Worm (Caenorhabditis elegans): ENCODE results near the gene F48G7.7.

The F48G7.7 gene

DNA sequence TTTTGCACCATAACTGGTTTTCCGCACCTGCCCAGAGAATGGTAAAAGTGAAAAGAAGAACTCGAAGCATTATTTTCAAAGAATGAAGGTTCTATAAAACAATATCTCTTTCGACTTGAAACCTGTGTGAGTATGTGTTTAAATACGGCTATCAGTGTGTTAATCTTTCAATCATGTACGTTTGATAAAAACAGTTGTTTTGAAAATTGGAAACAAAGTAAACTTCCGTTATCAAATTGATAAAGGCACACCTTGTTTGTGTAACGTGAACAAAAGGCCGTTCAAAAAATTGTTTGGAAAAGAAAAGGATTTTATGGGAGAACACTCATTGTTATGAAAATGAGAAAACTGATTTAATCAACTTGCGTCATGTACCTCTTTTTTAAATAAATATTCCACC, at the start of gene F48G7.7:
F48G7.7 (minus strand) TSS at position 101 of the 400 bp plus-strand sequence.
- TF ChIP-seq W03F9.2 (tag; optimal IDR thresholded peaks at IDR 0.05) (no peak), him-1 (tag; optimal IDR thresholded peaks at IDR 0.05) (no peak), dao-5 (tag; optimal IDR thresholded peaks at IDR 0.05) (no peak)

DNA sequence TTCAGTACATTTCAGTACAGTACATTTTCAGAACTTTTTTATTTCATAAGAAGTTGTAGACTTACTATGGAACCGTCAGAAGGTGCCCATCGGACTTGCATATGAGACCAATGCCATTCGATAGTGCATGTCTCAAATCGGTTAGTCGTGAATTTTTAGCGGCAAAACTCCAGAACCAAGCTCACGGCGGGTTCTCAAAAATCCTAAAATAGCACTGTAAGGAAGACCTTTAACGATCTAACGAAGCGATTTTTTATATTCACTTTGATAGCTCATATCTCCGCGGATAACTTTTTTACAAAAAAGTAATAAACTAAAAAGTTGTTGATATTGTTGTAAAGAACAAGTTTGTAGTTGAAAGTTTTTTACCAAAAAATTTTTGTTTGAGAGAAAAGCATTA, 48.0 kb upstream of the F48G7.7 start, which contains the start of gene sru-25:
sru-25 (minus strand) TSS at position 101 of the 400 bp plus-strand sequence.
- TF ChIP-seq him-1 (tag; optimal IDR thresholded peaks at IDR 0.05): no peak
- no peak for TF ChIP-seq dao-5 (tag; optimal IDR thresholded peaks at IDR 0.05)
- TF ChIP-seq W03F9.2 (tag; optimal IDR thresholded peaks at IDR 0.05): no peak

DNA sequence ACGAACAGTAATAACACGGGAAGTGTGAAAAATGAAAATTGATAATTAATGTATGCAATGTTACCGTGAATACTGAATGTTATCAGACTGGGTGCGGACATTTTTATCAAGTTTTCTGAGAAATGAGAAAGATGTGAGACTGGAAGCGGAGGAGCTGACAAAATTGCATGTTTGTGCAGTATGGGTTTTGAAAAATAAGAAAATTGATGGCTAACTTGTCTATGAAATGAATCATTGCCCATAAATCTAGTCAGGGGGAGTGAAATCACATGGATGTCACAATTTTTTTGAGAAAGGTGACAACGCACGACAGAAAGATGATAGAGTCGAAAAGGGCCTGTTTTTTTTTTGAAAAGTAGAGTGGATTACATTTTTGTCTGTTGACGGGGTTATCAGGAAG, 45.1 kb upstream of the F48G7.7 start, which contains the start of gene sru-24:
sru-24 (minus strand) TSS at position 101 of the 400 bp plus-strand sequence.
- TF ChIP-seq W03F9.2 (tag; optimal IDR thresholded peaks at IDR 0.05) (no peak), him-1 (tag; optimal IDR thresholded peaks at IDR 0.05) (no peak), dao-5 (tag; optimal IDR thresholded peaks at IDR 0.05) (no peak)

DNA sequence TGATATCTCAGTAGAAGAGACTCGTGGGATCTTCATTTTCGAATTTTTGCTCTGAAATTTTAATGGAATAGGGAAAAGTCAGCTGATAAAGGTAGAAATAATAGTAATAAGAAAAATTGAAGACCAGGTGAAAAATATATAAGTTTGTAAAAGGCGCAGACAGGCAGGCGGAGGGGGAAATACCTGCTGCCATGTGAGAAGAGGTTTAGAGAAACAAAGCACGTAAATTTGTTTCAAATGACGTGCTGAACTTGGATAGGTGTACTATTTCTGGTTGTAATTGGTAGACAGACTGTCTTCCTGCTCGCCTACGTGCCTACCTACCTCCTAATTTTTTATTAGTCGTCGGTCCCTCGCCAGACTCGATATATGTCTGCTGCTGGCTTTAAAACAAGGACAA, 41.2 kb upstream of the F48G7.7 start, which contains the start of gene nhr-180:
nhr-180 (minus strand) TSS at position 52 of the 400 bp plus-strand sequence.
- TF ChIP-seq him-1 (tag; optimal IDR thresholded peaks at IDR 0.05) (no peak), W03F9.2 (tag; optimal IDR thresholded peaks at IDR 0.05) (no peak), dao-5 (tag; optimal IDR thresholded peaks at IDR 0.05) (no peak)

DNA sequence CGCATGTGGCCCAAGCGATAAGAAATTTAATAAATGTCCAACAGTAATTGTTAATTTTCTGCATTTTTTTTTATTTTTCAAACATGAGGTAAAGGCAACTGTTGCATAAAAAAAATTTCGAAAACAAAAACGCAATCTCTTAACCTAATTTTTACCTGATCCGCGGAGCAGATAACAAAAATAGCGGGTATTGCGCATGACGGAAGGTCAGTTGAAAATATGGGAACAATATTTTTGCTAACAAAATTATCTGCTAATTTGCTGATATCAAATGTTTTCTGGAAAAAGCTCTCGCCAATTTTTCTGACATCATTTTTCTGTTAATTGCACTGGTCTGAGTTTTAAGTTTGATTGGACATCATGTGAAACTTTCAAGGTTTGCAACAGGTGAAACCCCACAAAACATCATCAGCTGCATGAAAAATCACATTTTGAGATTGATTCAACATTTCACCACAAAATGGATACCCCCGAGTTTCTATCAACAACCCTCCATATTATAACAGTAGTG, 38.2 kb upstream of the F48G7.7 start, which contains the start of the genes F31F4.11 and srh-266:
F31F4.11 (minus strand) TSS at position 101 of the 511 bp plus-strand sequence.
srh-266 (plus strand) TSS at position 461 of the 511 bp plus-strand sequence.
- no peak for TF ChIP-seq him-1 (tag; optimal IDR thresholded peaks at IDR 0.05)
- no peak for TF ChIP-seq dao-5 (tag; optimal IDR thresholded peaks at IDR 0.05)
- no peak for TF ChIP-seq W03F9.2 (tag; optimal IDR thresholded peaks at IDR 0.05)

DNA sequence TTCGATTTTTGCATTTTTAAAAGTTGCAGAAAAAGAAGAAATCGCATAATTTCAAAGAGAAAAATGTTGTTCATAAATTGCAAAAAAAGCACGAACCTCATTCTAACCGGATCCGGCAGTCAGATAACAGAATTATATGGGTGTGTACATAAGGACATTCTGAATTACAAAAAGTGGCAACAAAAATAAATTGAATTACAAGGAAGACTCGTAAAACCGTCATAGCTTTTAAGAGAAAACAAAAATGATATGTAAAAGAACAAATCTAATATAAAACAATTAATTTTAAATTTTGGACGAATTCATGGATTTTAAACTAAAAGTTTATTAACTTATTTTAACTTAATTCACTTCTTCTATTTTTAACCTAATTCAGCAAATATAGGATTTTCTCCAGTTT, 34.0 kb upstream of the F48G7.7 start, which contains the start of gene F31F4.17:
F31F4.17 (minus strand) TSS at position 101 of the 400 bp plus-strand sequence.
- TF ChIP-seq him-1 (tag; optimal IDR thresholded peaks at IDR 0.05) (no peak), dao-5 (tag; optimal IDR thresholded peaks at IDR 0.05) (no peak), W03F9.2 (tag; optimal IDR thresholded peaks at IDR 0.05) (no peak)

DNA sequence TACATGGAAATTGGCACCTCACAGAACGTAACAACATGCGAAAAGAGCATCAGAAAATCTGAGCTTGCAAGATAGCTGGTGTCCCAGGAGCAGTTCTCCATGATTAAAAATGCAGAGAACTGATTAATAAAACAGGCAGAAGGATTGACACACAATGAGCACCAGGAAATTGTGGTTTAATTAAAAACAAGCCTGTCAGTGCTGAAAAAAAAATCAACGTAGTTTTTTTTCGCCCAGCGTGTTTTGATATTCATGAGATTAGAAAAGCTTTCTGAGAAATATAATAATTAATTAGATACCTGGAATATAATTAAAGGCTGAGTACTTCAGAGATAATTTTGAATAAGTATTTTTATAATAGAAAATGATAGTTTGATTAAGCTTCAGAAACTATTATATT, 31.5 kb upstream of the F48G7.7 start, which contains the start of gene srh-246:
srh-246 (minus strand) TSS at position 101 of the 400 bp plus-strand sequence.
- no peak for TF ChIP-seq W03F9.2 (tag; optimal IDR thresholded peaks at IDR 0.05)
- TF ChIP-seq him-1 (tag; optimal IDR thresholded peaks at IDR 0.05): no peak
- no peak for TF ChIP-seq dao-5 (tag; optimal IDR thresholded peaks at IDR 0.05)

DNA sequence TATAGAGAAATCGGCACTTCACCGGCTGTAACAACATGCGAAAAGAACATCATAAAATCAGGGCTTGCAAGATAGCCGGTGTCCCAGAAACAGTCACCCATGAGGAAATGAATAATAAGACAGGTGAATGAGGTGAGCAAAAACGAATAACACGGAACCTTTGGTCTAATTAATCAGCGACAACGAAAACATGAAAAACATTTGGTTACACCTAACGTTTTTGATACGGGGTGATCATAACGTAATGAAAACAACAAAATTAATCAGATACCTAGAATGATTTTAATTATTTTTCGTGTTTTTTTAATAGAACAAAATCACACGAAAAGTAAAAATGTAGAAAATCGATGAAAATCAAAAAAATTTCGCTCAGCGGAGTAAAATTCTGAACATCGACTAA, 29.6 kb upstream of the F48G7.7 start, which contains the start of gene srh-245:
srh-245 (minus strand) TSS at position 101 of the 400 bp plus-strand sequence.
- TF ChIP-seq dao-5 (tag; optimal IDR thresholded peaks at IDR 0.05) (no peak), W03F9.2 (tag; optimal IDR thresholded peaks at IDR 0.05) (no peak), him-1 (tag; optimal IDR thresholded peaks at IDR 0.05) (no peak)

DNA sequence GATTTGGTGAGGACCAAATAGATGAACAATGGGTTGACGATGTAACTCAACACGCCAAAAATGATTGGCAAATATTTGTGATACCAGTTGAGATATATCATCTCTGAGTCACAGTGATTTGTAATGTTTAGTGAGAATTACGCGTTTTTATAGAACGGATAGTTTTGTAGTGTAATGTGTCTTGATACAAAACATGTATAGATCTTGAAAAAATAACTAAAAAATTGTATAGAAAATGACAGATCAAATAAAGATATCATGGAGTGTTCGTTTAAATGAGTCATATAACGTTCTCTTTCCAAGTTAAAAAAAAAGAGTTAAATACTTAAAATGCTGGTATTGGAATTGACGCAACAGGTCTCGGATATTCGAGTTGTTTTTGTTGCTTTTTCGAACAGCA, 28.2 kb upstream of the F48G7.7 start, which contains the start of gene srj-6:
srj-6 (minus strand) TSS at position 101 of the 400 bp plus-strand sequence.
- TF ChIP-seq dao-5 (tag; optimal IDR thresholded peaks at IDR 0.05) (no peak), him-1 (tag; optimal IDR thresholded peaks at IDR 0.05) (no peak), W03F9.2 (tag; optimal IDR thresholded peaks at IDR 0.05) (no peak)

DNA sequence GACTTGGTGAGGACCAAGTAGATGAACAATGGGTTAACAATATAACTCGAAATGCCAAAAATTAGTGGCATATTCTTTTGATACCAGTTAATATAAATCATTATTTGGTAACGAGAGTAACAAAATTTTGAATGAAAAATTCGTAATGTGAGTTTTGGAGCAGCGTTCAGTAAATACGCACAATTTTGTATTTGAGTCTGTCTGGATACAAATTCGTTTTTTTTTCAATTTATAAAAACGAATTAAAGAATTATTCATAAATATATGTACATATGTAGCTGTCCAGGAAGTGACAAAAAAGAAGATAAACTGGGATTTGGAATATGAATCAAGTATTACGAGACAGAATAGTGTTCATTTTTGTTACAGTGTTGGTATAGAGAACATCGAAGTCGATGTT, 26.7 kb upstream of the F48G7.7 start, which contains the start of gene srj-5:
srj-5 (minus strand) TSS at position 101 of the 400 bp plus-strand sequence.
- no peak for TF ChIP-seq dao-5 (tag; optimal IDR thresholded peaks at IDR 0.05)
- TF ChIP-seq W03F9.2 (tag; optimal IDR thresholded peaks at IDR 0.05): no peak
- no peak for TF ChIP-seq him-1 (tag; optimal IDR thresholded peaks at IDR 0.05)

DNA sequence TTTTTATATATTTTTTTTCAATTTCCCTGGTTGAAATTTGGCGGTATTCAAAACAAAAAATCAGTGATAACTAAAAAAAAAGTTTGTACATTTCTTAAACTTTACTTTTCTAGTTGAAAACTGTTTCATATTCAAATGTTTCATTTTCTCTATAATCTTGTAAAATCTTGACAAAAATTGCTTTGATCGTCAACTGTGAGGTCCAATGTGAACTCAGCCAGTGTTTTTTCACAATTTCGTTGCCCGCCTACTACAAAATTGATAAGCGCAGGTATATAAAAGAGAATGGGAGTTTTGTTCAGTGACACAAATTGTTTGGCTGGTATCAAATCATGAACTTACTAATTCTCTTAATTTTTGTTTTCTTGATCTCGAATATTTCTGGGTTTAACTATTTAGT, 20.7 kb upstream of the F48G7.7 start, which contains the start of gene ugt-42:
ugt-42 (plus strand) TSS at position 301 of the 400 bp plus-strand sequence.
- TF ChIP-seq dao-5 (tag; optimal IDR thresholded peaks at IDR 0.05) (no peak), him-1 (tag; optimal IDR thresholded peaks at IDR 0.05) (no peak), W03F9.2 (tag; optimal IDR thresholded peaks at IDR 0.05) (no peak)

DNA sequence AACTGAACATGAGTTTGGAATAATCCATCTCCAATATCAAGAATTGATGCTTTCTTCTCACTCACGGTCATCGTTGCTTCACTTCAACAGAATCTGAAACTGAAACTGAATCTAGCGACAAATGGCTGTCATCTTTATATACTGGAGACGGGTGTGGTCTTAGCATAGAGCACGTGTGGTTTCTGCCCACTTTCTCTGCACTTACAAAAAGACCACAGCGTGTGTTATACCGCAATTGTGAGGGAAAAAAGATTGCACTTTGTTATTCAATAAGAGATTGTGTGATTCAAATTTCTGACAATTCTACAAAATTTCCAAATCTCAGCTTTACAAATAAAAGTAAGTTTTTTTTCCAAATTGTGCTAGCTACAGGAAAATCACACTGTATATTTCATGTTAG, 19.9 kb upstream of the F48G7.7 start, which contains the start of gene F48G7.12:
F48G7.12 (minus strand) TSS at position 101 of the 400 bp plus-strand sequence.
- TF ChIP-seq him-1 (tag; optimal IDR thresholded peaks at IDR 0.05) (no peak), W03F9.2 (tag; optimal IDR thresholded peaks at IDR 0.05) (no peak), dao-5 (tag; optimal IDR thresholded peaks at IDR 0.05) (no peak)

DNA sequence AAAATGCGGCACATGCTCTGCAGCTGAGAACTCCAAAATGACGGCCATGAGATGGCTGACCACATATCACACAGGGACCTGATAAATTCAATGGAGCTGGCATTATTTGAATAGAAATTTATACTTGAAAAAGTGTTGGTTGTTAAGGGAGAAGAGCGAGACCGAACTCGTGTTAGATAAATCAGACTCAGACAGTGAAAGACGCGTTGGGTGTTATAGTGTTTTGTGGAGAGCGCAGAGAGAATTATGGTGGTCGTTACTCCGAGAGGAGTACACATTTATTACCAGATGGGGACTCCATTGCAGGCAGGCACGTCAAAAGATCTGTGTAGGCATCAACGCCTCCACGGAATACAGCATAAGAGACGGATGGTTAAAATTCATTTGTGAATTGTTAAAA, 16.5 kb upstream of the F48G7.7 start, which contains the start of gene nhr-190:
nhr-190 (minus strand) TSS at position 175 of the 400 bp plus-strand sequence.
- TF ChIP-seq W03F9.2 (tag; optimal IDR thresholded peaks at IDR 0.05): no peak
- TF ChIP-seq him-1 (tag; optimal IDR thresholded peaks at IDR 0.05): no peak
- no peak for TF ChIP-seq dao-5 (tag; optimal IDR thresholded peaks at IDR 0.05)

DNA sequence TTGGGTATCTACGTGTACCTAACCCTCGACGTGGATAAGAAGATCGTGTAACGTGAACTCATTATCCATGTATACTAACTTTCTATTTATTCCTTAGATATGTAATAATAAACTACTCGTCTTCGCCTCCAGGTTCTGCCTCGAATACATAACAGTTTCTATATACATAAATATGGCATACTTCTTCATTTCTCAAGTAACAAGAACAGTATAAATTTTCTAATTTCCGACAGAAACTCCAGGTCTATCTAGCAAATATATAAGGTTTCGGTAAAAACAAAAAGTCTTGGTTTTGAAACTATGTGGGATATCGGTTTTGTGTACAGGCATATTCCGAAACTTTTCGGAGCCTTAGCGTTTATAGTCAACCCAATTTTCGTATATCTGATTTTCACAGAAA, 12.1 kb upstream of the F48G7.7 start, which contains the start of gene srj-37:
srj-37 (plus strand) TSS at position 301 of the 400 bp plus-strand sequence.
- TF ChIP-seq dao-5 (tag; optimal IDR thresholded peaks at IDR 0.05) (no peak), W03F9.2 (tag; optimal IDR thresholded peaks at IDR 0.05) (no peak), him-1 (tag; optimal IDR thresholded peaks at IDR 0.05) (no peak)

Measured in whole organism, L4/young adult.